Worm (Caenorhabditis elegans) whole organism, L2 larva: ENCODE data around the gene dhhc-4.

Experiments used
- C34F6.9 ChIP-seq: fragments of 150-350 bp; optimal IDR thresholded peaks from 2 replicates; lab custom pipeline; 2014; ENCODE audit warnings: missing biosample characterization, missing genetic modification characterization
- F13H6.1 ChIP-seq: sonication (generic microtip); optimal IDR thresholded peaks from 2 replicates; lab custom pipeline; 2016; ENCODE audit warnings: missing genetic modification characterization, missing compliant biosample characterization
- R02D3.7 ChIP-seq: fragments of 150-350 bp; optimal IDR thresholded peaks from 2 replicates; lab custom pipeline; 2014; ENCODE audit warnings: missing biosample characterization, missing genetic modification characterization
- ZK546.5 ChIP-seq: sonication (generic microtip); optimal IDR thresholded peaks from 2 replicates; lab custom pipeline; 2017; ENCODE audit warnings: missing biosample characterization, missing genetic modification characterization
- alr-1 ChIP-seq: fragments of 150-350 bp; optimal IDR thresholded peaks from 2 replicates; lab custom pipeline; 2014; ENCODE audit warnings: missing biosample characterization, missing genetic modification characterization
- blmp-1 ChIP-seq: sonication (generic microtip); optimal IDR thresholded peaks from 2 replicates; lab custom pipeline; 2017; ENCODE audit warnings: missing genetic modification characterization, mild to moderate bottlenecking, missing compliant biosample characterization, antibody characterized with exemption, moderate library complexity; ENCODE audit not compliant: insufficient read depth
- ceh-16 ChIP-seq: fragments of 150-350 bp; optimal IDR thresholded peaks from 2 replicates; lab custom pipeline; 2014; ENCODE audit warnings: missing biosample characterization, missing genetic modification characterization
- ceh-82 ChIP-seq: fragments of 150-350 bp; optimal IDR thresholded peaks from 2 replicates; lab custom pipeline; 2014; ENCODE audit warnings: missing biosample characterization, missing genetic modification characterization
- crh-2 ChIP-seq: sonication (generic microtip); optimal IDR thresholded peaks from 2 replicates; lab custom pipeline; 2017; ENCODE audit warnings: missing biosample characterization, missing genetic modification characterization
- dmd-4 ChIP-seq: sonication (generic microtip); optimal IDR thresholded peaks from 2 replicates; lab custom pipeline; 2017; ENCODE audit warnings: missing biosample characterization, missing genetic modification characterization
- egl-27 ChIP-seq: sonication (generic microtip); optimal IDR thresholded peaks from 3 replicates; lab custom pipeline; 2017; ENCODE audit warnings: missing biosample characterization, missing genetic modification reagents, missing genetic modification characterization
- elt-3 ChIP-seq: sonication (generic microtip); optimal IDR thresholded peaks from 2 replicates; lab custom pipeline; 2017; ENCODE audit warnings: missing biosample characterization, missing genetic modification characterization
- fos-1 ChIP-seq: fragments of 150-350 bp; optimal IDR thresholded peaks from 2 replicates; lab custom pipeline; 2014; ENCODE audit warnings: missing biosample characterization, missing genetic modification characterization
- gmeb-1 ChIP-seq: fragments of 150-350 bp; optimal IDR thresholded peaks from 2 replicates; lab custom pipeline; 2014; ENCODE audit warnings: missing biosample characterization, missing genetic modification characterization
- lin-11 ChIP-seq: fragments of 150-350 bp; sonication (generic microtip); optimal IDR thresholded peaks from 2 replicates; lab custom pipeline; 2014; ENCODE audit warnings: missing biosample characterization, missing genetic modification characterization, inconsistent platforms, mixed read lengths
- lin-13 ChIP-seq: fragments of 150-350 bp; optimal IDR thresholded peaks from 2 replicates; lab custom pipeline; 2014; ENCODE audit warnings: missing biosample characterization, missing genetic modification reagents, missing genetic modification characterization
- lin-39 ChIP-seq: fragments of 150-350 bp; optimal IDR thresholded peaks from 2 replicates; lab custom pipeline; 2014; ENCODE audit warnings: missing biosample characterization, missing genetic modification reagents, missing genetic modification characterization
- lsy-2 ChIP-seq, 2 experiments: fragments of 150-350 bp in 1 of 2; sonication (generic microtip) in 1 of 2; optimal IDR thresholded peaks; 2 replicates each; lab custom pipeline; 2014 to 2017; ENCODE audit warnings: missing biosample characterization in 2 of 2, missing genetic modification characterization in 2 of 2
- mab-5 ChIP-seq: fragments of 150-350 bp; optimal IDR thresholded peaks from 2 replicates; lab custom pipeline; 2014; ENCODE audit warnings: missing biosample characterization, missing genetic modification characterization
- mdl-1 ChIP-seq, 2 experiments: fragments of 150-350 bp in 1 of 2; sonication (generic microtip) in 1 of 2; optimal IDR thresholded peaks; 2 replicates each; lab custom pipeline; 2017; ENCODE audit warnings: missing biosample characterization in 2 of 2, missing genetic modification characterization in 2 of 2
- nhr-10 ChIP-seq: sonication (generic microtip); optimal IDR thresholded peaks from 2 replicates; lab custom pipeline; 2017; ENCODE audit warnings: missing biosample characterization, missing genetic modification characterization
- nhr-11 ChIP-seq: fragments of 150-350 bp; optimal IDR thresholded peaks from 2 replicates; lab custom pipeline; 2014; ENCODE audit warnings: missing biosample characterization, missing genetic modification characterization
- nhr-12 ChIP-seq: fragments of 150-350 bp; optimal IDR thresholded peaks from 2 replicates; lab custom pipeline; 2014; ENCODE audit warnings: missing biosample characterization, missing genetic modification characterization
- nhr-129 ChIP-seq: fragments of 150-350 bp; optimal IDR thresholded peaks from 2 replicates; lab custom pipeline; 2014; ENCODE audit warnings: missing biosample characterization, missing genetic modification characterization
- nhr-21 ChIP-seq: fragments of 150-350 bp; optimal IDR thresholded peaks from 2 replicates; lab custom pipeline; 2014; ENCODE audit warnings: missing biosample characterization, missing genetic modification characterization
- nhr-23 ChIP-seq: fragments of 150-350 bp; optimal IDR thresholded peaks from 2 replicates; lab custom pipeline; 2014; ENCODE audit warnings: missing biosample characterization, missing genetic modification reagents, missing genetic modification characterization
- nhr-237 ChIP-seq: fragments of 150-350 bp; optimal IDR thresholded peaks from 2 replicates; lab custom pipeline; 2014; ENCODE audit warnings: missing biosample characterization, missing genetic modification characterization
- nhr-25 ChIP-seq: fragments of 150-350 bp; sonication (generic microtip); optimal IDR thresholded peaks from 3 replicates; lab custom pipeline; 2014; ENCODE audit warnings: missing biosample characterization, missing genetic modification characterization
- nhr-6 ChIP-seq: fragments of 150-350 bp; optimal IDR thresholded peaks from 2 replicates; lab custom pipeline; 2014; ENCODE audit warnings: missing biosample characterization, missing genetic modification characterization
- nhr-77 ChIP-seq: fragments of 150-350 bp; optimal IDR thresholded peaks from 2 replicates; lab custom pipeline; 2014; ENCODE audit warnings: missing biosample characterization, missing genetic modification characterization
- peb-1 ChIP-seq: fragments of 150-350 bp; optimal IDR thresholded peaks from 2 replicates; lab custom pipeline; 2014; ENCODE audit warnings: missing biosample characterization, missing genetic modification characterization
- skn-1 ChIP-seq: sonication (generic microtip); optimal IDR thresholded peaks from 2 replicates; lab custom pipeline; 2017; ENCODE audit warnings: missing biosample characterization, missing genetic modification characterization
- sma-3 ChIP-seq: sonication (generic microtip); optimal IDR thresholded peaks from 2 replicates; lab custom pipeline; 2016; ENCODE audit warnings: missing genetic modification reagents, missing genetic modification characterization, missing compliant biosample characterization
- sma-9 ChIP-seq, 2 experiments: fragments of 150-350 bp in 1 of 2; sonication (generic microtip) in 1 of 2; optimal IDR thresholded peaks; 2 replicates each; lab custom pipeline; 2014 to 2016; ENCODE audit warnings: missing genetic modification characterization in 2 of 2, mild to moderate bottlenecking in 1 of 2, missing biosample characterization in 1 of 2, missing compliant biosample characterization in 1 of 2, missing genetic modification reagents in 1 of 2, moderate library complexity in 1 of 2
- snpc-4 ChIP-seq: fragments of 150-350 bp; optimal IDR thresholded peaks from 2 replicates; lab custom pipeline; 2014; ENCODE audit warnings: missing biosample characterization, missing genetic modification characterization
- unc-39 ChIP-seq: fragments of 150-350 bp; optimal IDR thresholded peaks from 2 replicates; lab custom pipeline; 2014; ENCODE audit warnings: missing biosample characterization, missing genetic modification characterization
- unc-55 ChIP-seq: fragments of 150-350 bp; sonication (generic microtip); optimal IDR thresholded peaks from 3 replicates; lab custom pipeline; 2014; ENCODE audit warnings: missing biosample characterization, missing genetic modification reagents, missing genetic modification characterization
- unc-62 ChIP-seq: fragments of 150-350 bp; optimal IDR thresholded peaks from 2 replicates; lab custom pipeline; 2014; ENCODE audit warnings: missing biosample characterization, missing genetic modification reagents, missing genetic modification characterization
- zag-1 ChIP-seq: fragments of 150-350 bp; optimal IDR thresholded peaks from 2 replicates; lab custom pipeline; 2014; ENCODE audit warnings: missing biosample characterization, missing genetic modification characterization
- ztf-1 ChIP-seq: fragments of 200-800 bp; sonication (Bioruptor generic); conservative IDR thresholded peaks from 2 replicates; pipeline ENCODE4 v1.3.6; 2022; ENCODE audit warnings: missing genetic modification characterization, missing compliant biosample characterization
- ztf-11 ChIP-seq: sonication (generic microtip); optimal IDR thresholded peaks from 2 replicates; lab custom pipeline; 2017; ENCODE audit warnings: missing biosample characterization, missing genetic modification characterization
- ztf-4 ChIP-seq: fragments of 150-350 bp; optimal IDR thresholded peaks from 2 replicates; lab custom pipeline; 2014; ENCODE audit warnings: missing biosample characterization, missing genetic modification characterization

The dhhc-4 gene

DNA sequence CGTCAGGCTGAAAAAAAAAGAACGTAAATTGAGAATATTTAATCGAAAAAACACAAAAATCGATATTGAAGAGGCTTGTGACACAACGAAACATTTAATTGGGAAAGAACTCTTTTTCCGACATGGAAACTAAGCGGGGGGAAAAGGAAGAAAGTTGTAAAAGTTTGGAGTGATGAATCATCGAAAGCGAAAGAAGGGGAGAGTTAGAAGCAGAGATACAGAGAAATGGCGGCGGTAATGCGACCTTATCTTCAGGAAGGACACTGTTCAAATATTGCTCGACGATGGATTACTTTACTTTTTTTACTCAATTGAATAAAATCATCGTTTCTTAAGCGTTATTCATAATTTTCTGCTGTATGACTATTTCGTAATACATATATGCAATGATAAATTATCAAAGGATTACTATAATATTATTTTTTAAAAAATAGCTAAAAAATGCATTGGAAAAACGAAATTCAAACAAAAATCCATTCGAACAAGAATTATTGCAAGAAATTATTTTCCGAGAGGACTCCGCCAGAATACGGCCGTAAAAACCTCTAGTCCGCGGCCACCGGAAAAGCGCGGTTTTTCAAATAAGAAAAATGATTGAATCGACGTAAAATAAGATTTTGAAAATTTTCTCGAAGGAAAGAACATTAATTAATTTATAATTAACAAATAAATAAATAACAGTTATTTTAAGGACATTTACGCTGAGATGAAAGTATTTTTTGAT lies at the start of gene dhhc-4:
dhhc-4 (minus strand) TSS at position 13 of the 724 bp plus-strand sequence.
- peak; percentile 52 to 81 for TF ChIP-seq lsy-2 (tag; optimal IDR thresholded peaks at IDR 0.05; lab: Kevin White, UChicago)
- peak; percentile 51 for TF ChIP-seq nhr-21
- no peak for TF ChIP-seq lin-11
- TF ChIP-seq R02D3.7 (tag; lab: Kevin White, UChicago): no peak
- no peak for TF ChIP-seq egl-27 (tag; lab: Kevin White, UChicago)
- no peak for TF ChIP-seq nhr-237 (tag; lab: Kevin White, UChicago)
- TF ChIP-seq unc-62: no peak
- TF ChIP-seq ZK546.5 (tag; lab: Kevin White, UChicago): no peak
- TF ChIP-seq nhr-10 (tag; lab: Kevin White, UChicago): no peak
- no peak for TF ChIP-seq alr-1 (tag; lab: Kevin White, UChicago)
- no peak for TF ChIP-seq nhr-11
- no peak for TF ChIP-seq elt-3 (tag; lab: Kevin White, UChicago)
- no peak for TF ChIP-seq ztf-11 (tag; lab: Kevin White, UChicago)
- TF ChIP-seq unc-39: no peak
- TF ChIP-seq nhr-6 (tag; lab: Kevin White, UChicago): no peak
- TF ChIP-seq ztf-1 (GFP tag; lab: Robert Waterston, UW): no peak
- no peak for TF ChIP-seq peb-1 (tag; lab: Kevin White, UChicago)
- TF ChIP-seq ceh-16 (tag; lab: Kevin White, UChicago): no peak
- peak; percentile 53 for TF ChIP-seq dmd-4
- TF ChIP-seq ztf-4 (tag; lab: Kevin White, UChicago): peak; percentile 22
- peak; percentile 56 for TF ChIP-seq lin-13 (GFP tag; lab: Kevin White, UChicago)
- no peak for TF ChIP-seq nhr-77 (tag; lab: Kevin White, UChicago)
- TF ChIP-seq ceh-82 (tag; lab: Kevin White, UChicago): no peak
- TF ChIP-seq sma-9 (GFP tag; optimal IDR thresholded peaks at IDR 0.05; lab: Kevin White, UChicago): peak; percentile 81
- TF ChIP-seq sma-9 (tag; optimal IDR thresholded peaks at IDR 0.05; lab: Kevin White, UChicago): no peak
- TF ChIP-seq C34F6.9 (tag; lab: Kevin White, UChicago): peak; percentile 46
- TF ChIP-seq blmp-1 (tag; lab: Kevin White, UChicago): peak; percentile 69
- no peak for TF ChIP-seq nhr-12
- peak; percentile 71 for TF ChIP-seq sma-3 (GFP tag; lab: Kevin White, UChicago)
- peak; percentile 94 for TF ChIP-seq gmeb-1 (tag; lab: Kevin White, UChicago)
- TF ChIP-seq lin-39: no peak
- no peak for TF ChIP-seq nhr-25 (tag; lab: Kevin White, UChicago)
- peak; percentile 89 for TF ChIP-seq fos-1 (tag; lab: Kevin White, UChicago)
- peak; percentile 80 for TF ChIP-seq F13H6.1 (tag; lab: Kevin White, UChicago)
- peak; percentile 25 for TF ChIP-seq snpc-4 (tag; lab: Kevin White, UChicago)
- TF ChIP-seq nhr-23 (tag; lab: Kevin White, UChicago): no peak
- no peak for TF ChIP-seq zag-1 (tag; lab: Kevin White, UChicago)
- TF ChIP-seq skn-1 (tag; lab: Kevin White, UChicago): no peak
- peak; percentile 80 for TF ChIP-seq unc-55 (GFP tag; lab: Kevin White, UChicago)
- no peak for TF ChIP-seq mdl-1 (tag; optimal IDR thresholded peaks at IDR 0.05; lab: Kevin White, UChicago)
- peak; percentile 66 for TF ChIP-seq mab-5
- TF ChIP-seq nhr-129 (tag; lab: Kevin White, UChicago): no peak
- peak; percentile 5 for TF ChIP-seq crh-2 (tag; lab: Kevin White, UChicago)
- TF ChIP-seq, all 48 proteins: peak for 16

DNA sequence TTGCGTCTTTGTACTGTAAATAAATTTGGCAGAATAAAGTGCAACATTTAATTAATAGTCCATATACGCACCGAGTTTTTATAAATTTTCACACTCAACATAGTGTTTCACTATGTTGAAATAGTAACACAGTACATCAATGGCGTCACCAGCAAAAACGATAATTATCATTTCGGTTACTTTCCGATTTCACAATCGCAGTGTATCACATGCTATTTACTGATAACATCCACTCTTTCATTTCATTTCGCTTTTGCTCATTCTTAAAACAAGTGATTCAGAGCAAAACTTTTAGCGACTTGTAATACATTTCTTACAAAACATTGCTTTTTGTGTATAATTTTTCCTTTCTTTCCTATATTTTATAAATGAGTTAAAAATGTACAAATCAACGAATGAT lies 46.1 kb upstream of the dhhc-4 start, which contains the start of gene cbp-3:
cbp-3 (plus strand) TSS at position 272 of the 400 bp plus-strand sequence.
- no peak for TF ChIP-seq unc-55 (GFP tag; lab: Kevin White, UChicago)
- peak; percentile 5 for TF ChIP-seq nhr-129 (tag; lab: Kevin White, UChicago)
- peak; percentile 90 for TF ChIP-seq fos-1 (tag; lab: Kevin White, UChicago)
- peak; percentile 1 for TF ChIP-seq crh-2 (tag; lab: Kevin White, UChicago)
- no peak for TF ChIP-seq alr-1 (tag; lab: Kevin White, UChicago)
